Worm (Caenorhabditis elegans): ENCODE results near the gene F43C1.5.

ce11 chrIII:4209188-4209587 is 19.8 kb upstream of the F43C1.5 start, which contains the start of gene phlp-2:
- TF ChIP-seq nhr-237 (tag; optimal IDR thresholded peaks at IDR 0.05) (no peak), elt-1 (tag; optimal IDR thresholded peaks at IDR 0.05) (no peak), fos-1 (tag; optimal IDR thresholded peaks at IDR 0.05) (no peak), snpc-4 (tag; optimal IDR thresholded peaks at IDR 0.05) (no peak), zag-1 (tag; optimal IDR thresholded peaks at IDR 0.05) (no peak), nhr-12 (tag; optimal IDR thresholded peaks at IDR 0.05) (no peak), nhr-10 (tag; optimal IDR thresholded peaks at IDR 0.05) (no peak), lsy-2 (tag; optimal IDR thresholded peaks at IDR 0.05) (no peak), aly-2 (tag; optimal IDR thresholded peaks at IDR 0.05) (no peak), ztf-11 (tag; optimal IDR thresholded peaks at IDR 0.05) (no peak), blmp-1 (tag; optimal IDR thresholded peaks at IDR 0.05; ENCODE audit: insufficient read depth) (no peak), mdl-1 (tag; optimal IDR thresholded peaks at IDR 0.05) (no peak), unc-62 (GFP tag; optimal IDR thresholded peaks at IDR 0.05) (no peak), F13H6.1 (tag; optimal IDR thresholded peaks at IDR 0.05) (no peak)

All from whole organism, L2 larva.